Fruit fly (Drosophila melanogaster) whole organism, embryonic: ENCODE results near the gene Coa8.

Experiments
- ATbp ChIP-seq: fragments of 200-800 bp; sonication (Bioruptor generic); optimal IDR thresholded peaks from 2 replicates; lab custom pipeline; 2017; ENCODE audit warnings: missing biosample characterization, mild to moderate bottlenecking, missing genetic modification characterization, missing genetic modification reagents
- Abd-B ChIP-seq: fragments of 200-800 bp; sonication (Bioruptor generic); optimal IDR thresholded peaks from 2 replicates; lab custom pipeline; 2018; ENCODE audit warnings: missing biosample characterization, mild to moderate bottlenecking, missing genetic modification characterization, moderate library complexity
- Atf-2 ChIP-seq: fragments of 200-800 bp; sonication (Bioruptor generic); optimal IDR thresholded peaks from 2 replicates; lab custom pipeline; 2016; ENCODE audit warnings: missing biosample characterization, missing genetic modification characterization
- Bgb ChIP-seq: fragments of 200-800 bp; sonication (Bioruptor generic); IDR thresholded peaks from 2 replicates; pipeline ENCODE4 v1.3.6; 2022; ENCODE audit warnings: missing biosample characterization, missing genetic modification characterization; ENCODE audit not compliant: partially characterized antibody
- C15 ChIP-seq: fragments of 200-800 bp; sonication (Bioruptor generic); IDR thresholded peaks from 3 replicates; pipeline ENCODE4 v1.3.6; 2022; ENCODE audit warnings: missing biosample characterization, missing genetic modification characterization
- CG10274 ChIP-seq: fragments of 200-800 bp; sonication (Bioruptor generic); optimal IDR thresholded peaks from 3 replicates; lab custom pipeline; 2017; ENCODE audit warnings: missing biosample characterization, mild to moderate bottlenecking, missing genetic modification characterization
- CG11398 ChIP-seq: fragments of 200-800 bp; sonication (Bioruptor generic); optimal IDR thresholded peaks from 2 replicates; lab custom pipeline; 2016; ENCODE audit warnings: missing biosample characterization, missing genetic modification characterization
- CG12744 ChIP-seq: fragments of 200-800 bp; sonication (Bioruptor generic); optimal IDR thresholded peaks from 2 replicates; lab custom pipeline; 2016; ENCODE audit warnings: missing biosample characterization, missing genetic modification characterization
- CG12769 ChIP-seq: fragments of 200-800 bp; sonication (Bioruptor generic); optimal IDR thresholded peaks from 2 replicates; lab custom pipeline; 2019; ENCODE audit warnings: missing biosample characterization, mild to moderate bottlenecking, missing genetic modification characterization, moderate library complexity
- CG13287 ChIP-seq: fragments of 200-800 bp; sonication (Bioruptor generic); IDR thresholded peaks from 2 replicates; pipeline ENCODE4 v1.3.6; 2022; ENCODE audit warnings: missing biosample characterization, missing genetic modification characterization; ENCODE audit not compliant: partially characterized antibody
- CG15011 ChIP-seq: fragments of 200-800 bp; sonication (Bioruptor generic); optimal IDR thresholded peaks from 3 replicates; lab custom pipeline; 2018; ENCODE audit warnings: missing biosample characterization, mild to moderate bottlenecking, missing genetic modification characterization
- CG15479 ChIP-seq: fragments of 200-800 bp; sonication (Bioruptor generic); optimal IDR thresholded peaks from 3 replicates; lab custom pipeline; 2019; ENCODE audit warnings: missing biosample characterization, mild to moderate bottlenecking, missing genetic modification characterization, moderate library complexity
- CG16863 ChIP-seq: fragments of 200-800 bp; sonication (Bioruptor generic); optimal IDR thresholded peaks from 3 replicates; lab custom pipeline; 2016; ENCODE audit warnings: missing biosample characterization, missing genetic modification characterization
- CG17328 ChIP-seq: fragments of 200-800 bp; sonication (Bioruptor generic); IDR thresholded peaks from 2 replicates; pipeline ENCODE4 v1.3.6; 2022; ENCODE audit warnings: missing biosample characterization, missing genetic modification characterization
- CG18619 ChIP-seq: fragments of 200-800 bp; sonication (Bioruptor generic); optimal IDR thresholded peaks from 3 replicates; lab custom pipeline; 2017; ENCODE audit warnings: missing biosample characterization, mild to moderate bottlenecking, missing genetic modification characterization
- CG2116 ChIP-seq: fragments of 200-800 bp; sonication (Bioruptor generic); optimal IDR thresholded peaks from 3 replicates; lab custom pipeline; 2018; ENCODE audit warnings: missing biosample characterization, mild to moderate bottlenecking, missing genetic modification characterization
- CG2129 ChIP-seq: fragments of 200-800 bp; sonication (Bioruptor generic); IDR thresholded peaks from 2 replicates; pipeline ENCODE4 v1.3.6; 2022; ENCODE audit warnings: missing biosample characterization, missing genetic modification characterization; ENCODE audit not compliant: partially characterized antibody
- CG2202 ChIP-seq: fragments of 200-800 bp; sonication (Bioruptor generic); optimal IDR thresholded peaks from 2 replicates; lab custom pipeline; 2018; ENCODE audit warnings: missing biosample characterization, mild to moderate bottlenecking, missing genetic modification characterization
- CG6689 ChIP-seq: fragments of 200-800 bp; sonication (Bioruptor generic); IDR thresholded peaks from 2 replicates; pipeline ENCODE4 v1.3.6; 2022; ENCODE audit warnings: missing biosample characterization, missing genetic modification characterization
- CG8281 ChIP-seq: fragments of 200-800 bp; sonication (Bioruptor generic); optimal IDR thresholded peaks from 2 replicates; lab custom pipeline; 2018; ENCODE audit warnings: missing biosample characterization, mild to moderate bottlenecking, missing genetic modification characterization, moderate library complexity
- D19A ChIP-seq: fragments of 200-800 bp; optimal IDR thresholded peaks from 3 replicates; lab custom pipeline; 2019; ENCODE audit warnings: missing biosample characterization, mild to moderate bottlenecking, missing genetic modification characterization, moderate library complexity
- Dek ChIP-seq: fragments of 200-800 bp; sonication (Bioruptor generic); optimal IDR thresholded peaks from 3 replicates; lab custom pipeline; 2019; ENCODE audit warnings: missing biosample characterization, mild to moderate bottlenecking, missing genetic modification characterization, moderate library complexity
- Doc2 ChIP-seq: fragments of 200-800 bp; sonication (Bioruptor generic); IDR thresholded peaks from 2 replicates; pipeline ENCODE4 v1.3.6; 2022; ENCODE audit warnings: missing biosample characterization, missing genetic modification characterization
- Elba2 ChIP-seq: fragments of 200-800 bp; sonication (Bioruptor generic); optimal IDR thresholded peaks from 3 replicates; lab custom pipeline; 2016; ENCODE audit warnings: missing biosample characterization, missing genetic modification characterization
- Hand ChIP-seq: fragments of 200-800 bp; sonication (Bioruptor generic); optimal IDR thresholded peaks from 2 replicates; lab custom pipeline; 2017; ENCODE audit warnings: mild to moderate bottlenecking, missing biosample characterization, missing genetic modification reagents, missing genetic modification characterization
- Hr78 ChIP-seq, 2 experiments: fragments of 200-800 bp in 1 of 2; fragments of >200 bp in 1 of 2; sonication (Bioruptor generic) in 1 of 2; optimal IDR thresholded peaks; 2 replicates each; lab custom pipeline; 2017 to 2019; ENCODE audit warnings: missing biosample characterization in 2 of 2, missing genetic modification characterization in 2 of 2, mild to moderate bottlenecking in 1 of 2, moderate library complexity in 1 of 2
- Lpt ChIP-seq: fragments of >200 bp; optimal IDR thresholded peaks from 2 replicates; lab custom pipeline; 2018; ENCODE audit warnings: missing biosample characterization, missing genetic modification characterization
- Med ChIP-seq: fragments of 200-800 bp; sonication (Bioruptor generic); peaks from one replicate; lab custom pipeline; 2016; ENCODE audit warnings: missing biosample characterization, missing genetic modification characterization, mild to moderate bottlenecking, inconsistent platforms, moderate library complexity
- Meics ChIP-seq: fragments of 200-800 bp; sonication (Bioruptor generic); optimal IDR thresholded peaks from 2 replicates; lab custom pipeline; 2017; ENCODE audit warnings: missing biosample characterization, mild to moderate bottlenecking, missing genetic modification characterization
- Mes4 ChIP-seq: fragments of 200-800 bp; sonication (Bioruptor generic); optimal IDR thresholded peaks from 2 replicates; lab custom pipeline; 2016; ENCODE audit warnings: missing biosample characterization, missing genetic modification characterization
- NC2β ChIP-seq: fragments of 200-800 bp; sonication (Bioruptor generic); optimal IDR thresholded peaks from 2 replicates; lab custom pipeline; 2016; ENCODE audit warnings: missing biosample characterization, missing genetic modification characterization
- PHDP ChIP-seq: fragments of 200-800 bp; sonication (Bioruptor generic); optimal IDR thresholded peaks from 3 replicates; lab custom pipeline; 2018; ENCODE audit warnings: missing biosample characterization, mild to moderate bottlenecking, missing genetic modification characterization, moderate library complexity
- Rfx ChIP-seq: fragments of 200-800 bp; sonication (Bioruptor generic); IDR thresholded peaks from 2 replicates; pipeline ENCODE4 v1.3.6; 2022; ENCODE audit warnings: missing biosample characterization, missing genetic modification characterization
- ato ChIP-seq: fragments of 200-800 bp; sonication (Bioruptor generic); IDR thresholded peaks from 2 replicates; pipeline ENCODE4 v1.3.6; 2022; ENCODE audit warnings: missing biosample characterization, missing genetic modification characterization; ENCODE audit not compliant: partially characterized antibody
- cato ChIP-seq: fragments of 200-800 bp; sonication (Bioruptor generic); optimal IDR thresholded peaks from 2 replicates; lab custom pipeline; 2016; ENCODE audit warnings: missing biosample characterization, missing genetic modification characterization, borderline replicate concordance
- fd102C ChIP-seq: fragments of 200-800 bp; sonication (Bioruptor generic); optimal IDR thresholded peaks from 2 replicates; lab custom pipeline; 2018; ENCODE audit warnings: missing biosample characterization, mild to moderate bottlenecking, missing genetic modification characterization, moderate library complexity
- gsb-n ChIP-seq: fragments of 200-800 bp; sonication (Bioruptor generic); optimal IDR thresholded peaks from 3 replicates; lab custom pipeline; 2018; ENCODE audit warnings: missing biosample characterization, mild to moderate bottlenecking, missing genetic modification characterization
- jumu ChIP-seq: fragments of 200-800 bp; sonication (Bioruptor generic); optimal IDR thresholded peaks from 3 replicates; lab custom pipeline; 2016; ENCODE audit warnings: missing biosample characterization, missing genetic modification characterization
- klu ChIP-seq: fragments of 200-800 bp; sonication (Bioruptor generic); IDR thresholded peaks from 2 replicates; pipeline ENCODE4 v1.3.6; 2022; ENCODE audit warnings: missing biosample characterization, missing genetic modification characterization
- maf-S ChIP-seq: fragments of 200-800 bp; sonication (Bioruptor generic); optimal IDR thresholded peaks from 2 replicates; lab custom pipeline; 2016; ENCODE audit warnings: missing biosample characterization, missing genetic modification characterization
- oc ChIP-seq: fragments of 200-800 bp; sonication (Bioruptor generic); optimal IDR thresholded peaks from 2 replicates; lab custom pipeline; 2018; ENCODE audit warnings: missing biosample characterization, mild to moderate bottlenecking, missing genetic modification characterization, moderate library complexity
- pita ChIP-seq: fragments of 200-800 bp; sonication (Bioruptor generic); optimal IDR thresholded peaks from 2 replicates; lab custom pipeline; 2017; ENCODE audit warnings: missing biosample characterization, mild to moderate bottlenecking, missing genetic modification characterization
- pros ChIP-seq: fragments of 200-800 bp; sonication (Bioruptor generic); optimal IDR thresholded peaks from 3 replicates; lab custom pipeline; 2019; ENCODE audit warnings: missing biosample characterization, mild to moderate bottlenecking, missing genetic modification characterization, moderate library complexity
- pum ChIP-seq: fragments of 200-800 bp; sonication (Bioruptor generic); optimal IDR thresholded peaks from 2 replicates; lab custom pipeline; 2016; ENCODE audit warnings: missing biosample characterization, missing genetic modification characterization
- pzg ChIP-seq: fragments of 200-800 bp; sonication (Bioruptor generic); optimal IDR thresholded peaks from 3 replicates; lab custom pipeline; 2018; ENCODE audit warnings: missing biosample characterization, mild to moderate bottlenecking, missing genetic modification characterization, moderate library complexity
- shn ChIP-seq: fragments of 200-800 bp; sonication (Bioruptor generic); optimal IDR thresholded peaks from 3 replicates; lab custom pipeline; 2016; ENCODE audit warnings: missing biosample characterization, missing genetic modification characterization
- sim ChIP-seq: fragments of 200-800 bp; sonication (Bioruptor generic); IDR thresholded peaks from 2 replicates; pipeline ENCODE4 v1.3.6; 2022; ENCODE audit warnings: missing biosample characterization, missing genetic modification characterization
- slp2 ChIP-seq: fragments of 200-800 bp; sonication (Bioruptor generic); optimal IDR thresholded peaks from 2 replicates; lab custom pipeline; 2016; ENCODE audit warnings: missing biosample characterization, missing genetic modification characterization
- so ChIP-seq: fragments of 200-800 bp; sonication (Bioruptor generic); IDR thresholded peaks from 3 replicates; pipeline ENCODE4 v1.3.6; 2022; ENCODE audit warnings: missing biosample characterization, missing genetic modification characterization
- ssp ChIP-seq: fragments of 200-800 bp; sonication (Bioruptor generic); IDR thresholded peaks from 2 replicates; pipeline ENCODE4 v1.3.6; 2022; ENCODE audit warnings: missing biosample characterization, missing genetic modification characterization
- tap ChIP-seq: fragments of 200-800 bp; optimal IDR thresholded peaks from 3 replicates; lab custom pipeline; 2019; ENCODE audit warnings: missing biosample characterization, mild to moderate bottlenecking, missing genetic modification characterization, moderate library complexity

Coa8 gene

DNA sequence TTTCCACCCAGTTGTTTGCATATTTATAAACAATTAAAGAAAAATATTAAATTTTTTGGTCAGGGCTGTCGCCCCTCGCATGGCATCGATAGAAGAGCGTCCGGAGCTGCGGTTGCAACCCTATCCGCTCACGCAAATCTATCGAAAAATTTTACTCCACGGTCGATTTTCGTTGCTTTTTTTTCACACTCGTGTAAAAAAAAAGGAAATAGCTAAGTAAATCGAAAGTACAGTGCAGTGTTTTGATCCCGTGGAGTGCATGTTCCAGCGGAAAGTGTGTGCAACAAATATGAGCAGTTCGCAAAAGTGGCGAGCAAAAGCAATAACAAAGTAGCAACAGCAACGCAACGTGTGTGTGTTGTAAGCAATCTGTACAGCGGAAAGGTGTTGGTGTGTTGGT lies 28.7 kb downstream of the Coa8 start, which contains the start of the genes Edem1 and Rbcn-3B (continued):
- no peak for TF ChIP-seq NC2β
- TF ChIP-seq pros, result no peak
- no peak for TF ChIP-seq Atf-2
- TF ChIP-seq jumu (GFP tag; lab: Kevin White, UChicago), result no peak
- TF ChIP-seq pita (GFP tag; lab: Kevin White, UChicago), result no peak
- TF ChIP-seq CG12744 (GFP tag; lab: Kevin White, UChicago), result no peak
- no peak for TF ChIP-seq ato (GFP tag; lab: Robert Waterston, UW)
- TF ChIP-seq Meics, result no peak
- no peak for TF ChIP-seq Dek
- no peak for TF ChIP-seq ATbp (GFP tag; lab: Kevin White, UChicago)
- TF ChIP-seq Doc2 (GFP tag; lab: Robert Waterston, UW), result no peak
- no peak for TF ChIP-seq CG16863
- TF ChIP-seq ssp (GFP tag; lab: Robert Waterston, UW), result no peak
- TF ChIP-seq CG15479, result peak; percentile 23
- TF ChIP-seq CG12769 (tag; lab: Kevin White, UChicago), result no peak
- no peak for TF ChIP-seq pum (GFP tag; lab: Kevin White, UChicago)
- TF ChIP-seq Hand (GFP tag; lab: Kevin White, UChicago), result no peak
- TF ChIP-seq CG11398 (GFP tag; lab: Kevin White, UChicago), result no peak
- no peak for TF ChIP-seq Hr78 (GFP tag; optimal IDR thresholded peaks at IDR 0.05; lab: Kevin White, UChicago)
- TF ChIP-seq shn (GFP tag; lab: Kevin White, UChicago), result no peak
- no peak for TF ChIP-seq C15 (GFP tag; lab: Robert Waterston, UW)
- no peak for TF ChIP-seq Lpt (GFP tag; lab: Kevin White, UChicago)
- no peak for TF ChIP-seq klu
- TF ChIP-seq CG2116 (GFP tag; lab: Kevin White, UChicago), result peak; percentile 61
- no peak for TF ChIP-seq Rfx (GFP tag; lab: Robert Waterston, UW)
- no peak for TF ChIP-seq CG17328
- TF ChIP-seq gsb-n (tag; lab: Kevin White, UChicago), result no peak
- no peak for TF ChIP-seq maf-S
- TF ChIP-seq CG10274 (GFP tag; lab: Kevin White, UChicago), result no peak
- TF ChIP-seq slp2 (GFP tag; lab: Kevin White, UChicago), result no peak
- no peak for TF ChIP-seq cato (GFP tag; lab: Kevin White, UChicago)
- no peak for TF ChIP-seq so
- no peak for TF ChIP-seq CG2202
- peak; percentile 44 for TF ChIP-seq CG13287 (GFP tag; lab: Robert Waterston, UW)
- no peak for TF ChIP-seq Elba2
- TF ChIP-seq tap (tag; lab: Kevin White, UChicago), result no peak
- no peak for TF ChIP-seq sim (GFP tag; lab: Robert Waterston, UW)
- no peak for TF ChIP-seq CG18619 (GFP tag; lab: Kevin White, UChicago)
- TF ChIP-seq CG2129 (GFP tag; lab: Robert Waterston, UW), result 0 out of 2 replicates have a peak, but pooled peaks have one; percentile 23
- TF ChIP-seq CG8281 (tag; lab: Kevin White, UChicago), result no peak
- no peak for TF ChIP-seq PHDP (tag; lab: Kevin White, UChicago)
- peak; percentile 38 for TF ChIP-seq Bgb (GFP tag; lab: Robert Waterston, UW)
- no peak for TF ChIP-seq D19A (tag; lab: Kevin White, UChicago)
- TF ChIP-seq CG15011 (GFP tag; lab: Kevin White, UChicago), result no peak
- TF ChIP-seq oc (tag; lab: Kevin White, UChicago), result no peak
- peak; percentile 38 for TF ChIP-seq pzg
- TF ChIP-seq Med, result peak; percentile 61
- TF ChIP-seq Mes4 (GFP tag; lab: Kevin White, UChicago), result no peak
- TF ChIP-seq CG6689 (GFP tag; lab: Robert Waterston, UW), result no peak
- TF ChIP-seq fd102C (GFP tag; lab: Kevin White, UChicago), result no peak
- no peak for TF ChIP-seq Abd-B
